Fruit fly (Drosophila melanogaster) whole organism, embryonic: Measurements from ENCODE around the gene pasi2.

ENCODE experiments used
- Asciz ChIP-seq: fragments of 200-800 bp; sonication (Bioruptor generic); optimal IDR thresholded peaks from 2 replicates; lab custom pipeline; 2017; ENCODE audit warnings: missing biosample characterization, mild to moderate bottlenecking, missing genetic modification characterization, missing genetic modification reagents
- Atf-2 ChIP-seq: fragments of 200-800 bp; sonication (Bioruptor generic); optimal IDR thresholded peaks from 2 replicates; lab custom pipeline; 2016; ENCODE audit warnings: missing biosample characterization, missing genetic modification characterization
- BEAF-32 ChIP-seq: fragments of 200-800 bp; sonication (Bioruptor generic); optimal IDR thresholded peaks from 3 replicates; lab custom pipeline; 2017; ENCODE audit warnings: missing biosample characterization, missing genetic modification characterization, mild to moderate bottlenecking, moderate library complexity, missing genetic modification reagents
- Bgb ChIP-seq: fragments of 200-800 bp; sonication (Bioruptor generic); IDR thresholded peaks from 2 replicates; pipeline ENCODE4 v1.3.6; 2022; ENCODE audit warnings: missing biosample characterization, missing genetic modification characterization; ENCODE audit not compliant: partially characterized antibody
- CG10209 ChIP-seq: fragments of 200-800 bp; sonication (Bioruptor generic); optimal IDR thresholded peaks from 3 replicates; lab custom pipeline; 2017; ENCODE audit warnings: missing biosample characterization, mild to moderate bottlenecking, missing genetic modification characterization, missing genetic modification reagents
- CG10462 ChIP-seq: fragments of 200-800 bp; sonication (Bioruptor generic); optimal IDR thresholded peaks from 2 replicates; lab custom pipeline; 2016; ENCODE audit warnings: missing biosample characterization, missing genetic modification characterization
- CG11085 ChIP-seq: fragments of 200-800 bp; sonication (Bioruptor generic); IDR thresholded peaks from 2 replicates; pipeline ENCODE4 v1.3.6; 2022; ENCODE audit warnings: missing biosample characterization, missing genetic modification characterization
- CG12391 ChIP-seq: fragments of 200-800 bp; sonication (Bioruptor generic); optimal IDR thresholded peaks from 3 replicates; lab custom pipeline; 2018; ENCODE audit warnings: missing biosample characterization, mild to moderate bottlenecking, missing genetic modification characterization, moderate library complexity
- CG15011 ChIP-seq: fragments of 200-800 bp; sonication (Bioruptor generic); optimal IDR thresholded peaks from 3 replicates; lab custom pipeline; 2018; ENCODE audit warnings: missing biosample characterization, mild to moderate bottlenecking, missing genetic modification characterization
- CG15514 ChIP-seq: fragments of 200-800 bp; sonication (Bioruptor generic); optimal IDR thresholded peaks from 3 replicates; lab custom pipeline; 2017; ENCODE audit warnings: missing biosample characterization, missing genetic modification characterization, mild to moderate bottlenecking, moderate library complexity, missing genetic modification reagents
- CG16863 ChIP-seq: fragments of 200-800 bp; sonication (Bioruptor generic); optimal IDR thresholded peaks from 3 replicates; lab custom pipeline; 2016; ENCODE audit warnings: missing biosample characterization, missing genetic modification characterization
- CG17385 ChIP-seq: fragments of 200-800 bp; sonication (Bioruptor generic); optimal IDR thresholded peaks from 3 replicates; lab custom pipeline; 2018; ENCODE audit warnings: missing biosample characterization, mild to moderate bottlenecking, missing genetic modification characterization
- CG17568 ChIP-seq: fragments of 200-800 bp; sonication (Bioruptor generic); optimal IDR thresholded peaks from 2 replicates; lab custom pipeline; 2018; ENCODE audit warnings: missing biosample characterization, mild to moderate bottlenecking, missing genetic modification characterization, moderate library complexity
- CG2875 ChIP-seq: fragments of 200-800 bp; sonication (Bioruptor generic); optimal IDR thresholded peaks from 2 replicates; lab custom pipeline; 2017; ENCODE audit warnings: missing biosample characterization, mild to moderate bottlenecking, missing genetic modification characterization, missing genetic modification reagents
- CG31388 ChIP-seq: fragments of 200-800 bp; sonication (Bioruptor generic); optimal IDR thresholded peaks from 2 replicates; lab custom pipeline; 2016; ENCODE audit warnings: missing biosample characterization, missing genetic modification characterization
- CG4328 ChIP-seq: fragments of 200-800 bp; sonication (Bioruptor generic); optimal IDR thresholded peaks from 3 replicates; lab custom pipeline; 2017; ENCODE audit warnings: missing biosample characterization, missing genetic modification reagents, missing genetic modification characterization
- CG4424 ChIP-seq: fragments of 200-800 bp; sonication (Bioruptor generic); optimal IDR thresholded peaks from 3 replicates; lab custom pipeline; 2016; ENCODE audit warnings: missing biosample characterization, missing genetic modification characterization
- CG5180 ChIP-seq: fragments of 200-800 bp; sonication (Bioruptor generic); optimal IDR thresholded peaks from 3 replicates; lab custom pipeline; 2017; ENCODE audit warnings: missing biosample characterization, missing genetic modification characterization, mild to moderate bottlenecking, moderate library complexity, missing genetic modification reagents
- CG5245 ChIP-seq: fragments of 200-800 bp; sonication (Bioruptor generic); optimal IDR thresholded peaks from 3 replicates; lab custom pipeline; 2016; ENCODE audit warnings: missing biosample characterization, missing genetic modification characterization
- CG6683 ChIP-seq: fragments of 200-800 bp; sonication (Bioruptor generic); optimal IDR thresholded peaks from 2 replicates; lab custom pipeline; 2017; ENCODE audit warnings: missing biosample characterization, mild to moderate bottlenecking, missing genetic modification characterization, missing genetic modification reagents
- CG8359 ChIP-seq: fragments of 200-800 bp; sonication (Bioruptor generic); optimal IDR thresholded peaks from 2 replicates; lab custom pipeline; 2017; ENCODE audit warnings: missing biosample characterization, mild to moderate bottlenecking, missing genetic modification characterization, borderline replicate concordance
- CG9215 ChIP-seq: fragments of 200-800 bp; sonication (Bioruptor generic); IDR thresholded peaks from 2 replicates; pipeline ENCODE4 v1.3.6; 2022; ENCODE audit warnings: missing biosample characterization, missing genetic modification characterization
- D ChIP-seq, 2 experiments: fragments of 200-800 bp in 1 of 2; fragments of >200 bp in 1 of 2; sonication (Bioruptor generic) in 1 of 2; optimal IDR thresholded peaks; 2 replicates in 1 of 2; 3 replicates in 1 of 2; lab custom pipeline; 2017; ENCODE audit warnings: mild to moderate bottlenecking in 1 of 2, missing biosample characterization in 1 of 2, missing genetic modification characterization in 1 of 2, missing genetic modification reagents in 1 of 2
- D19A ChIP-seq: fragments of 200-800 bp; optimal IDR thresholded peaks from 3 replicates; lab custom pipeline; 2019; ENCODE audit warnings: missing biosample characterization, mild to moderate bottlenecking, missing genetic modification characterization, moderate library complexity
- Deaf1 ChIP-seq: fragments of 200-800 bp; optimal IDR thresholded peaks from 3 replicates; lab custom pipeline; 2019; ENCODE audit warnings: missing biosample characterization, mild to moderate bottlenecking, missing genetic modification characterization, moderate library complexity
- Doc3 ChIP-seq: fragments of 200-800 bp; sonication (Bioruptor generic); IDR thresholded peaks from 3 replicates; pipeline ENCODE4 v1.3.6; 2022; ENCODE audit warnings: missing biosample characterization, missing genetic modification characterization; ENCODE audit not compliant: partially characterized antibody
- Lhr ChIP-seq: fragments of 200-800 bp; sonication (Bioruptor generic); optimal IDR thresholded peaks from 3 replicates; lab custom pipeline; 2017; ENCODE audit warnings: mild to moderate bottlenecking, missing biosample characterization, missing genetic modification reagents, missing genetic modification characterization
- Sox100B ChIP-seq: fragments of 200-800 bp; sonication (Bioruptor generic); optimal IDR thresholded peaks from 3 replicates; lab custom pipeline; 2018; ENCODE audit warnings: missing biosample characterization, mild to moderate bottlenecking, missing genetic modification characterization
- Ssrp ChIP-seq: fragments of 200-800 bp; sonication (Bioruptor generic); optimal IDR thresholded peaks from 2 replicates; lab custom pipeline; 2018; ENCODE audit warnings: missing biosample characterization, mild to moderate bottlenecking, missing genetic modification characterization, moderate library complexity
- TFAM ChIP-seq: fragments of 200-800 bp; sonication (Bioruptor generic); optimal IDR thresholded peaks from 2 replicates; lab custom pipeline; 2017; ENCODE audit warnings: missing biosample characterization, missing genetic modification characterization, inconsistent platforms
- Xrp1 ChIP-seq: fragments of 200-800 bp; sonication (Bioruptor generic); IDR thresholded peaks from 2 replicates; pipeline ENCODE4 v1.3.6; 2022; ENCODE audit warnings: missing biosample characterization, missing genetic modification characterization
- YL-1 ChIP-seq: fragments of 200-800 bp; sonication (Bioruptor generic); optimal IDR thresholded peaks from 3 replicates; lab custom pipeline; 2017; ENCODE audit warnings: missing biosample characterization, mild to moderate bottlenecking, missing genetic modification characterization
- bbx ChIP-seq: fragments of 200-800 bp; sonication (Bioruptor generic); IDR thresholded peaks from 2 replicates; pipeline ENCODE4 v1.3.6; 2022; ENCODE audit warnings: missing biosample characterization, missing genetic modification characterization; ENCODE audit not compliant: partially characterized antibody
- caup ChIP-seq: fragments of 200-800 bp; sonication (Bioruptor generic); optimal IDR thresholded peaks from 3 replicates; lab custom pipeline; 2017; ENCODE audit warnings: missing biosample characterization, mild to moderate bottlenecking, missing genetic modification characterization, moderate library complexity; ENCODE audit not compliant: severe bottlenecking
- danr ChIP-seq: fragments of 200-800 bp; sonication (Bioruptor generic); IDR thresholded peaks from 2 replicates; pipeline ENCODE4 v1.3.6; 2022; ENCODE audit warnings: missing biosample characterization, missing genetic modification characterization
- dati ChIP-seq: fragments of 200-800 bp; sonication (Bioruptor generic); IDR thresholded peaks from 2 replicates; pipeline ENCODE4 v1.3.6; 2022; ENCODE audit warnings: missing biosample characterization, missing genetic modification characterization
- dmrt99B ChIP-seq: fragments of 200-800 bp; sonication (Bioruptor generic); optimal IDR thresholded peaks from 2 replicates; lab custom pipeline; 2018; ENCODE audit warnings: missing biosample characterization, mild to moderate bottlenecking, missing genetic modification characterization, moderate library complexity
- ftz-f1 ChIP-seq: fragments of 200-800 bp; sonication (Bioruptor generic); optimal IDR thresholded peaks from 2 replicates; lab custom pipeline; 2016; ENCODE audit warnings: missing biosample characterization, missing genetic modification characterization
- jumu ChIP-seq: fragments of 200-800 bp; sonication (Bioruptor generic); optimal IDR thresholded peaks from 3 replicates; lab custom pipeline; 2016; ENCODE audit warnings: missing biosample characterization, missing genetic modification characterization
- nerfin-1 ChIP-seq: fragments of 200-800 bp; sonication (Bioruptor generic); optimal IDR thresholded peaks from 3 replicates; lab custom pipeline; 2019; ENCODE audit warnings: missing biosample characterization, mild to moderate bottlenecking, missing genetic modification characterization, moderate library complexity
- prd ChIP-seq, 3 experiments: fragments of >200 bp in 2 of 3; fragments of 200-800 bp in 1 of 3; sonication (Bioruptor generic) in 1 of 3; optimal IDR thresholded peaks in 2 of 3; IDR thresholded peaks in 1 of 3; 2 replicates in 2 of 3; 3 replicates in 1 of 3; pipeline versions ENCODE4 v1.3.6 to Lab custom; 2017 to 2022; ENCODE audit warnings: missing biosample characterization in 1 of 3, missing genetic modification characterization in 1 of 3
- row ChIP-seq: fragments of 200-800 bp; sonication (Bioruptor generic); IDR thresholded peaks from 3 replicates; pipeline ENCODE4 v1.3.6; 2022; ENCODE audit warnings: missing biosample characterization, missing genetic modification characterization
- salm ChIP-seq: fragments of 200-800 bp; sonication (Bioruptor generic); optimal IDR thresholded peaks from 2 replicates; lab custom pipeline; 2018; ENCODE audit warnings: missing biosample characterization, mild to moderate bottlenecking, missing genetic modification characterization
- sens ChIP-seq: fragments of 200-800 bp; sonication (Bioruptor generic); peaks from one replicate; lab custom pipeline; 2016; ENCODE audit warnings: missing biosample characterization, missing genetic modification characterization
- tin ChIP-seq: fragments of 200-800 bp; sonication (Bioruptor generic); optimal IDR thresholded peaks from 3 replicates; lab custom pipeline; 2016; ENCODE audit warnings: missing biosample characterization, missing genetic modification characterization
- toy ChIP-seq: fragments of 200-800 bp; sonication (Bioruptor generic); IDR thresholded peaks from 2 replicates; pipeline ENCODE4 v1.3.6; 2022; ENCODE audit warnings: missing biosample characterization, missing genetic modification characterization

Gene pasi2

DNA sequence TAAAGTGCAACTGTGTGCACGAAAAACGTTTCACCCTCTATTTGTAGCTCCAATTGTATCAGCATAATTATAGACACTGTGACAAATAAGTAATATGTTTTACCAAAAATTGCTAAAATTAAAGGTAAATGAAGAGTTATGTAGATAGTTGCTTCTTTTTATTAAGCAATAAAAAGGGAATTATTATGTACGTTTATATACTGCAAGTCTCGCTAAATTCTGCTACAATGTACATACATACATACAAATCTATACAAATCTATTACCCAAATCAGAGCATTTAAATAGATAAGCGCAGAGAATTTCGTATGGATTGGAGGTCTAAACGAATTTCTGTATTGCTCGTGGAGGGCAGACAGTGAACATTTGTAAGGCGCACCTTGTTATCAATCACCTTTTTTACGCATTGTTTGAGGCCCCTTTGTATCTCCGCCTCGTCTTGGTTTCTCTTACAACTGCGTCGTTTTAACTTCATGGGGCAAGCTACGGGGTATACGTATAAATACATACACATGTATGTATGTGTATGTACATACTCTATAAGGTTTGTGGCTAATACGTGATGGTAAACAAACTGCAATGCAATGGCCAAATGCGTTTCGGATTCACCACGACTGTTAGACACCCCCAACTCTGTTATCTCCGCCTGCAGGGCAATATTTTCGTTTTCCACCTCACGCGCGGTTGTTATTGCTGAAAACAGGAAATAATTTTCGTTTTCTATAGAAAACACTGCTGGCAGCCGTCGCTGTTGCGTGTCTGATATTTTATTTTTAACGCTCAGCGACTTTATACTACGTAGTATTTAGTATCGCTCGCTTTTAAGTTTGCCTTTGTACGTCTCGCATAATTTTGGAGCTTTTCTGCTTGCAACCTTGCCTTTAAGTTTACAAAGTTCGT lies 4.5 kb downstream of the pasi2 start (continued):
- TF ChIP-seq CG4424 (GFP tag; lab: Kevin White, UChicago) (peak; percentile 70), danr (GFP tag; lab: Robert Waterston, UW) (no peak), Lhr (GFP tag; lab: Kevin White, UChicago) (peak; percentile 40), CG8359 (GFP tag; lab: Kevin White, UChicago) (peak; percentile 52), TFAM (no peak), Sox100B (GFP tag; lab: Kevin White, UChicago) (peak; percentile 78), CG9215 (GFP tag; lab: Robert Waterston, UW) (no peak), Deaf1 (tag; lab: Kevin White, UChicago) (peak; percentile 18), CG16863 (GFP tag; lab: Kevin White, UChicago) (peak; percentile 58), toy (GFP tag; lab: Robert Waterston, UW) (no peak), tin (GFP tag; lab: Kevin White, UChicago) (peak; percentile 55), dati (GFP tag; lab: Robert Waterston, UW) (no peak), Asciz (GFP tag; lab: Kevin White, UChicago) (peak; percentile 77), CG4328 (GFP tag; lab: Kevin White, UChicago) (peak; percentile 5), dmrt99B (tag; lab: Kevin White, UChicago) (peak; percentile 81), CG12391 (peak; percentile 83), CG31388 (GFP tag; lab: Kevin White, UChicago) (no peak), bbx (GFP tag; lab: Robert Waterston, UW) (peak; percentile 40; the same call in 1 of the 2 replicates), sens (GFP tag; lab: Kevin White, UChicago) (peak; percentile 98), jumu (GFP tag; lab: Kevin White, UChicago) (no peak), CG15514 (GFP tag; lab: Kevin White, UChicago) (peak; percentile 1), CG10462 (GFP tag; lab: Kevin White, UChicago) (peak; percentile 51), CG11085 (GFP tag; lab: Robert Waterston, UW) (no peak), CG17568 (GFP tag; lab: Kevin White, UChicago) (peak; percentile 64), row (GFP tag; lab: Robert Waterston, UW) (peak; percentile 55), D19A (tag; lab: Kevin White, UChicago) (peak; percentile 69), YL-1 (GFP tag; lab: Kevin White, UChicago) (peak; percentile 36), CG5180 (GFP tag; lab: Kevin White, UChicago) (peak; percentile 49), Xrp1 (GFP tag; lab: Robert Waterston, UW) (peak; percentile 75), CG15011 (GFP tag; lab: Kevin White, UChicago) (no peak), nerfin-1 (tag; lab: Kevin White, UChicago) (peak; percentile 30), CG6683 (GFP tag; lab: Kevin White, UChicago) (peak; percentile 23), Doc3 (GFP tag; lab: Robert Waterston, UW) (no peak), CG5245 (peak; percentile 8), ftz-f1 (GFP tag; lab: Kevin White, UChicago) (peak; percentile 47), caup (GFP tag; lab: Kevin White, UChicago) (peak; percentile 17), CG2875 (GFP tag; lab: Kevin White, UChicago) (peak; percentile 42), salm (tag; lab: Kevin White, UChicago) (peak; percentile 60), D (optimal IDR thresholded peaks at IDR 0.05; lab: Kevin White, UChicago) (no peak), D (GFP tag; optimal IDR thresholded peaks at IDR 0.05; lab: Kevin White, UChicago) (peak; percentile 85), CG17385 (GFP tag; lab: Kevin White, UChicago) (peak; percentile 61), prd (optimal IDR thresholded peaks at IDR 0.05; lab: Kevin White, UChicago) (no peak), prd (GFP tag; IDR thresholded peaks at IDR 0.05; lab: Robert Waterston, UW) (peak; percentile 30; the same call in 1 of the 3 replicates), Atf-2 (peak; percentile 56), Ssrp (tag; lab: Kevin White, UChicago) (peak; percentile 71), Bgb (GFP tag; lab: Robert Waterston, UW) (no peak; the same call in 1 of the 2 replicates), CG10209 (GFP tag; lab: Kevin White, UChicago) (peak; percentile 69), BEAF-32 (no peak)
